Fruit fly (Drosophila melanogaster) whole organism, embryonic: Measurements from ENCODE around the gene Polr1H.

Experiments used
- BEAF-32 ChIP-seq: fragments of 200-800 bp; sonication (Bioruptor generic); optimal IDR thresholded peaks from 3 replicates; lab custom pipeline; 2017; ENCODE audit warnings: missing biosample characterization, missing genetic modification characterization, mild to moderate bottlenecking, moderate library complexity, missing genetic modification reagents
- CG10209 ChIP-seq: fragments of 200-800 bp; sonication (Bioruptor generic); optimal IDR thresholded peaks from 3 replicates; lab custom pipeline; 2017; ENCODE audit warnings: missing biosample characterization, mild to moderate bottlenecking, missing genetic modification characterization, missing genetic modification reagents
- CG12769 ChIP-seq: fragments of 200-800 bp; sonication (Bioruptor generic); optimal IDR thresholded peaks from 2 replicates; lab custom pipeline; 2019; ENCODE audit warnings: missing biosample characterization, mild to moderate bottlenecking, missing genetic modification characterization, moderate library complexity
- CG13123 ChIP-seq: fragments of 200-800 bp; sonication (Bioruptor generic); optimal IDR thresholded peaks from 2 replicates; lab custom pipeline; 2016; ENCODE audit warnings: missing biosample characterization, missing genetic modification characterization
- CG13287 ChIP-seq: fragments of 200-800 bp; sonication (Bioruptor generic); IDR thresholded peaks from 2 replicates; pipeline ENCODE4 v1.3.6; 2022; ENCODE audit warnings: missing biosample characterization, missing genetic modification characterization; ENCODE audit not compliant: partially characterized antibody
- CG13624 ChIP-seq: fragments of 200-800 bp; sonication (Bioruptor generic); optimal IDR thresholded peaks from 2 replicates; lab custom pipeline; 2016; ENCODE audit warnings: missing biosample characterization, missing genetic modification characterization
- CG14441 ChIP-seq: fragments of 200-800 bp; sonication (Bioruptor generic); IDR thresholded peaks from 2 replicates; pipeline ENCODE4 v1.3.6; 2022; ENCODE audit warnings: missing biosample characterization, missing genetic modification characterization
- CG14965 ChIP-seq: fragments of 200-800 bp; sonication (Bioruptor generic); optimal IDR thresholded peaks from 2 replicates; lab custom pipeline; 2016; ENCODE audit warnings: missing biosample characterization, missing genetic modification characterization, borderline replicate concordance
- CG15269 ChIP-seq: fragments of 200-800 bp; sonication (Bioruptor generic); optimal IDR thresholded peaks from 2 replicates; lab custom pipeline; 2018; ENCODE audit warnings: missing biosample characterization, mild to moderate bottlenecking, missing genetic modification characterization, moderate library complexity
- CG1529 ChIP-seq: fragments of 200-800 bp; sonication (Bioruptor generic); optimal IDR thresholded peaks from 3 replicates; lab custom pipeline; 2018; ENCODE audit warnings: missing biosample characterization, missing genetic modification characterization
- CG15479 ChIP-seq: fragments of 200-800 bp; sonication (Bioruptor generic); optimal IDR thresholded peaks from 3 replicates; lab custom pipeline; 2019; ENCODE audit warnings: missing biosample characterization, mild to moderate bottlenecking, missing genetic modification characterization, moderate library complexity
- CG1602 ChIP-seq: fragments of 200-800 bp; sonication (Bioruptor generic); optimal IDR thresholded peaks from 3 replicates; lab custom pipeline; 2016; ENCODE audit warnings: missing biosample characterization, missing genetic modification characterization
- CG16815 ChIP-seq: fragments of 200-800 bp; sonication (Bioruptor generic); optimal IDR thresholded peaks from 3 replicates; lab custom pipeline; 2017; ENCODE audit warnings: missing biosample characterization, mild to moderate bottlenecking, missing genetic modification characterization
- CG17359 ChIP-seq: fragments of 200-800 bp; sonication (Bioruptor generic); optimal IDR thresholded peaks from 3 replicates; lab custom pipeline; 2018; ENCODE audit warnings: missing biosample characterization, mild to moderate bottlenecking, missing genetic modification characterization, moderate library complexity
- CG17385 ChIP-seq: fragments of 200-800 bp; sonication (Bioruptor generic); optimal IDR thresholded peaks from 3 replicates; lab custom pipeline; 2018; ENCODE audit warnings: missing biosample characterization, mild to moderate bottlenecking, missing genetic modification characterization
- CG2120 ChIP-seq: fragments of 200-800 bp; sonication (Bioruptor generic); optimal IDR thresholded peaks from 3 replicates; lab custom pipeline; 2016; ENCODE audit warnings: missing biosample characterization, missing genetic modification characterization
- CG30403 ChIP-seq: fragments of 200-800 bp; sonication (Bioruptor generic); optimal IDR thresholded peaks from 3 replicates; lab custom pipeline; 2016; ENCODE audit warnings: missing biosample characterization, missing genetic modification characterization
- CG3065 ChIP-seq: fragments of 200-800 bp; sonication (Bioruptor generic); optimal IDR thresholded peaks from 2 replicates; lab custom pipeline; 2016; ENCODE audit warnings: missing biosample characterization, missing genetic modification characterization
- CG31224 ChIP-seq: fragments of 200-800 bp; sonication (Bioruptor generic); IDR thresholded peaks from 2 replicates; pipeline ENCODE4 v1.3.6; 2022; ENCODE audit warnings: missing biosample characterization, missing genetic modification characterization
- CG34224 ChIP-seq: fragments of 200-800 bp; sonication (Bioruptor generic); IDR thresholded peaks from 3 replicates; pipeline ENCODE4 v1.3.6; 2022; ENCODE audit warnings: missing biosample characterization, missing genetic modification characterization; ENCODE audit not compliant: partially characterized antibody
- CG3726 ChIP-seq: fragments of 200-800 bp; sonication (Bioruptor generic); IDR thresholded peaks from 3 replicates; pipeline ENCODE4, ENCODE4 v1.3.6; 2022; ENCODE audit warnings: missing biosample characterization, missing genetic modification characterization
- CG4282 ChIP-seq: fragments of 200-800 bp; sonication (Bioruptor generic); optimal IDR thresholded peaks from 2 replicates; lab custom pipeline; 2016; ENCODE audit warnings: missing biosample characterization, missing genetic modification characterization
- CG4360 ChIP-seq: fragments of 200-800 bp; sonication (Bioruptor generic); IDR thresholded peaks from 2 replicates; pipeline ENCODE4 v1.3.6; 2022; ENCODE audit warnings: missing biosample characterization, missing genetic modification characterization
- CG6654 ChIP-seq: fragments of 200-800 bp; sonication (Bioruptor generic); optimal IDR thresholded peaks from 2 replicates; lab custom pipeline; 2017; ENCODE audit warnings: missing biosample characterization, mild to moderate bottlenecking, missing genetic modification characterization
- CG6765 ChIP-seq: fragments of 200-800 bp; sonication (Bioruptor generic); optimal IDR thresholded peaks from 3 replicates; lab custom pipeline; 2017; ENCODE audit warnings: missing biosample characterization, mild to moderate bottlenecking, missing genetic modification characterization
- CG8924 ChIP-seq: fragments of 200-800 bp; optimal IDR thresholded peaks from 3 replicates; lab custom pipeline; 2019; ENCODE audit warnings: missing biosample characterization, mild to moderate bottlenecking, missing genetic modification characterization, moderate library complexity
- CG9609 ChIP-seq: fragments of 200-800 bp; sonication (Bioruptor generic); optimal IDR thresholded peaks from 3 replicates; lab custom pipeline; 2016; ENCODE audit warnings: missing biosample characterization, missing genetic modification characterization
- CG9932 ChIP-seq: fragments of 200-800 bp; sonication (Bioruptor generic); IDR thresholded peaks from 2 replicates; pipeline ENCODE4 v1.3.6; 2022; ENCODE audit warnings: missing biosample characterization, missing genetic modification characterization
- Chrac-16 ChIP-seq: fragments of 200-800 bp; sonication (Bioruptor generic); optimal IDR thresholded peaks from 3 replicates; lab custom pipeline; 2016; ENCODE audit warnings: missing biosample characterization, missing genetic modification characterization
- Eip74EF ChIP-seq, 2 experiments: fragments of 200-800 bp in 1 of 2; fragments of >200 bp in 1 of 2; sonication (Bioruptor generic) in 1 of 2; optimal IDR thresholded peaks; 2 replicates each; lab custom pipeline; 2017 to 2019; ENCODE audit warnings: missing biosample characterization in 2 of 2, missing genetic modification characterization in 2 of 2, mild to moderate bottlenecking in 1 of 2, moderate library complexity in 1 of 2
- Gug ChIP-seq: fragments of 200-800 bp; sonication (Bioruptor generic); IDR thresholded peaks from 4 replicates; pipeline ENCODE4 v1.3.6; 2022; ENCODE audit warnings: missing biosample characterization, missing genetic modification characterization
- Hmx ChIP-seq: fragments of 200-800 bp; sonication (Bioruptor generic); optimal IDR thresholded peaks from 2 replicates; lab custom pipeline; 2016; ENCODE audit warnings: missing biosample characterization, missing genetic modification characterization
- Sin3A ChIP-seq: fragments of >200 bp; optimal IDR thresholded peaks from 2 replicates; lab custom pipeline; 2018
- Xrp1 ChIP-seq: fragments of 200-800 bp; sonication (Bioruptor generic); IDR thresholded peaks from 2 replicates; pipeline ENCODE4 v1.3.6; 2022; ENCODE audit warnings: missing biosample characterization, missing genetic modification characterization
- caup ChIP-seq: fragments of 200-800 bp; sonication (Bioruptor generic); optimal IDR thresholded peaks from 3 replicates; lab custom pipeline; 2017; ENCODE audit warnings: missing biosample characterization, mild to moderate bottlenecking, missing genetic modification characterization, moderate library complexity; ENCODE audit not compliant: severe bottlenecking
- chn ChIP-seq: fragments of 200-800 bp; sonication (Bioruptor generic); optimal IDR thresholded peaks from 2 replicates; lab custom pipeline; 2016; ENCODE audit warnings: missing biosample characterization, missing genetic modification characterization
- da ChIP-seq: fragments of 200-800 bp; sonication (Bioruptor generic); optimal IDR thresholded peaks from 2 replicates; lab custom pipeline; 2016; ENCODE audit warnings: missing biosample characterization, missing genetic modification characterization
- dmrt11E ChIP-seq: fragments of 200-800 bp; sonication (Bioruptor generic); optimal IDR thresholded peaks from 3 replicates; lab custom pipeline; 2018; ENCODE audit warnings: missing biosample characterization, mild to moderate bottlenecking, missing genetic modification characterization, moderate library complexity
- gsb-n ChIP-seq: fragments of 200-800 bp; sonication (Bioruptor generic); optimal IDR thresholded peaks from 3 replicates; lab custom pipeline; 2018; ENCODE audit warnings: missing biosample characterization, mild to moderate bottlenecking, missing genetic modification characterization
- inv ChIP-seq: fragments of 200-800 bp; sonication (Bioruptor generic); IDR thresholded peaks from 2 replicates; pipeline ENCODE4 v1.3.6; 2022; ENCODE audit warnings: missing biosample characterization, missing genetic modification characterization; ENCODE audit not compliant: partially characterized antibody
- jing ChIP-seq: fragments of 200-800 bp; sonication (Bioruptor generic); optimal IDR thresholded peaks from 2 replicates; lab custom pipeline; 2018; ENCODE audit warnings: missing biosample characterization, mild to moderate bottlenecking, missing genetic modification characterization
- nau ChIP-seq: fragments of 200-800 bp; sonication (Bioruptor generic); optimal IDR thresholded peaks from 3 replicates; lab custom pipeline; 2017; ENCODE audit warnings: missing biosample characterization, mild to moderate bottlenecking, missing genetic modification characterization, missing genetic modification reagents
- pan ChIP-seq, 4 experiments: fragments of >200 bp in 3 of 4; fragments of 200-800 bp in 1 of 4; sonication (Bioruptor generic) in 1 of 4; optimal IDR thresholded peaks in 3 of 4; IDR thresholded peaks in 1 of 4; 2 replicates each; pipeline versions ENCODE4 v1.3.6 to Lab custom; 2017 to 2022; ENCODE audit warnings: missing biosample characterization in 2 of 4, missing genetic modification characterization in 2 of 4, mixed read lengths in 1 of 4
- pzg ChIP-seq: fragments of 200-800 bp; sonication (Bioruptor generic); optimal IDR thresholded peaks from 3 replicates; lab custom pipeline; 2018; ENCODE audit warnings: missing biosample characterization, mild to moderate bottlenecking, missing genetic modification characterization, moderate library complexity
- slou ChIP-seq: fragments of 200-800 bp; sonication (Bioruptor generic); optimal IDR thresholded peaks from 3 replicates; lab custom pipeline; 2016; ENCODE audit warnings: missing biosample characterization, missing genetic modification characterization
- sob ChIP-seq: fragments of 200-800 bp; sonication (Bioruptor generic); IDR thresholded peaks from 2 replicates; pipeline ENCODE4 v1.3.6; 2022; ENCODE audit warnings: missing biosample characterization, missing genetic modification characterization
- trh ChIP-seq: fragments of 200-800 bp; sonication (Bioruptor generic); optimal IDR thresholded peaks from 2 replicates; lab custom pipeline; 2016; ENCODE audit warnings: missing biosample characterization, missing genetic modification characterization
- twi ChIP-seq: fragments of 200-800 bp; optimal IDR thresholded peaks from 2 replicates; lab custom pipeline; 2019; ENCODE audit warnings: missing biosample characterization, mild to moderate bottlenecking, missing genetic modification characterization, moderate library complexity
- tx ChIP-seq: fragments of 200-800 bp; sonication (Bioruptor generic); optimal IDR thresholded peaks from 2 replicates; lab custom pipeline; 2016; ENCODE audit warnings: missing biosample characterization, missing genetic modification characterization
- zfh2 ChIP-seq: fragments of 200-800 bp; sonication (Bioruptor generic); optimal IDR thresholded peaks from 2 replicates; lab custom pipeline; 2016; ENCODE audit warnings: missing biosample characterization, missing genetic modification characterization

The Polr1H gene

dm6 chr3R:21781448-21781847 lies 3.8 kb upstream of the Polr1H start (continued):
- TF ChIP-seq CG9609 (GFP tag; lab: Kevin White, UChicago): no peak
- TF ChIP-seq slou (GFP tag; lab: Kevin White, UChicago): peak; percentile 16
- TF ChIP-seq CG12769 (tag; lab: Kevin White, UChicago): no peak
- TF ChIP-seq CG30403: peak; percentile 76
- TF ChIP-seq Xrp1: peak; percentile 75
- TF ChIP-seq dmrt11E (tag; lab: Kevin White, UChicago): peak; percentile 58
- TF ChIP-seq CG1529 (GFP tag; lab: Kevin White, UChicago): peak; percentile 39
- peak; percentile 18 for TF ChIP-seq zfh2 (GFP tag; lab: Kevin White, UChicago)
- TF ChIP-seq CG13287 (GFP tag; lab: Robert Waterston, UW): no peak
- TF ChIP-seq CG8924 (tag; lab: Kevin White, UChicago): peak; percentile 71
- peak; percentile 70 for TF ChIP-seq CG13624 (GFP tag; lab: Kevin White, UChicago)
- no peak for TF ChIP-seq CG3065 (GFP tag; lab: Kevin White, UChicago)
- TF ChIP-seq CG6654 (GFP tag; lab: Kevin White, UChicago): peak; percentile 37
- TF ChIP-seq trh (GFP tag; lab: Kevin White, UChicago): peak; percentile 33
- TF ChIP-seq CG15269 (tag; lab: Kevin White, UChicago): peak; percentile 82
- TF ChIP-seq CG15479: no peak
- no peak for TF ChIP-seq CG34224 (GFP tag; lab: Robert Waterston, UW)
- TF ChIP-seq inv: no peak
- peak; percentile 53 for TF ChIP-seq CG1602 (GFP tag; lab: Kevin White, UChicago)
- no peak for TF ChIP-seq pan (optimal IDR thresholded peaks at IDR 0.05; lab: Kevin White, UChicago)
- TF ChIP-seq pan (GFP tag; optimal IDR thresholded peaks at IDR 0.05 in 1 of 2, IDR thresholded peaks at IDR 0.05 in 1 of 2): peak in 1 of 2 experiments; percentile 65
- peak; percentile 72 for TF ChIP-seq CG2120 (GFP tag; lab: Kevin White, UChicago)
- TF ChIP-seq CG6765: no peak
- peak; percentile 35 for TF ChIP-seq caup (GFP tag; lab: Kevin White, UChicago)
- no peak for TF ChIP-seq CG13123 (GFP tag; lab: Kevin White, UChicago)
- TF ChIP-seq CG9932: peak; percentile 33; the same call in 1 of the 2 replicates
- TF ChIP-seq CG3726 (GFP tag; lab: Robert Waterston, UW): no peak
- TF ChIP-seq Hmx (GFP tag; lab: Kevin White, UChicago): no peak
- TF ChIP-seq Gug: peak; percentile 64
- peak; percentile 41 for TF ChIP-seq chn (GFP tag; lab: Kevin White, UChicago)
- no peak for TF ChIP-seq CG31224 (GFP tag; lab: Robert Waterston, UW)
- TF ChIP-seq CG17385 (GFP tag; lab: Kevin White, UChicago): peak; percentile 60
- TF ChIP-seq CG4282: peak; percentile 18
- TF ChIP-seq CG10209 (GFP tag; lab: Kevin White, UChicago): peak; percentile 69
- TF ChIP-seq twi (tag; lab: Kevin White, UChicago): peak; percentile 39
- TF ChIP-seq gsb-n (tag; lab: Kevin White, UChicago): peak; percentile 30
- TF ChIP-seq da: no peak
- TF ChIP-seq tx (GFP tag; lab: Kevin White, UChicago): peak; percentile 70
- TF ChIP-seq pzg (GFP tag; lab: Kevin White, UChicago): no peak
- TF ChIP-seq nau (GFP tag; lab: Kevin White, UChicago): peak; percentile 62
- TF ChIP-seq CG16815: peak; percentile 52
- TF ChIP-seq CG14965 (GFP tag; lab: Kevin White, UChicago): no peak
- TF ChIP-seq jing: no peak
- peak; percentile 61 for TF ChIP-seq Chrac-16 (GFP tag; lab: Kevin White, UChicago)
- 0 out of 2 replicates have a peak, but pooled peaks have one; percentile 10 for TF ChIP-seq CG4360 (GFP tag; lab: Robert Waterston, UW)
- no peak for TF ChIP-seq Sin3A (lab: Kevin White, UChicago)
- peak; percentile 62 for TF ChIP-seq CG17359 (tag; lab: Kevin White, UChicago)
- no peak for TF ChIP-seq BEAF-32 (GFP tag; lab: Kevin White, UChicago)
- peak; percentile 73 for TF ChIP-seq CG14441 (GFP tag; lab: Robert Waterston, UW)
- peak; percentile 72 for TF ChIP-seq sob
- peak in 1 of 2 experiments; percentile 28 for TF ChIP-seq Eip74EF (GFP tag; optimal IDR thresholded peaks at IDR 0.05; lab: Kevin White, UChicago)
